Fruit fly (Drosophila melanogaster) Kc167 (cell line): ENCODE data around the gene Clk.

Experiments
- insv ChIP-seq: fragments of >200 bp; optimal IDR thresholded peaks from 3 replicates; lab custom pipeline; 2018; ENCODE audit warnings: missing external identifiers
- psq ChIP-seq: fragments of >200 bp; optimal IDR thresholded peaks from 2 replicates; lab custom pipeline; 2017; ENCODE audit warnings: missing external identifiers

dm6 chr3L:7792775-7793174 lies 17.4 kb upstream of the Clk start:
- TF ChIP-seq psq: no peak
- no peak for TF ChIP-seq insv (lab: Kevin White, UChicago)
